Worm (Caenorhabditis elegans) whole organism, mixed stage, embryonic: ENCODE results near the gene faxc-1.

Experiments used
- blmp-1 ChIP-seq: fragments of 150-350 bp; optimal IDR thresholded peaks from 2 replicates; lab custom pipeline; 2014; ENCODE audit warnings: missing biosample characterization, missing genetic modification characterization
- ces-1 ChIP-seq: fragments of 150-350 bp; optimal IDR thresholded peaks from 2 replicates; lab custom pipeline; 2014; ENCODE audit warnings: missing biosample characterization, missing genetic modification reagents, missing genetic modification characterization
- drap-1 ChIP-seq: fragments of 200-800 bp; sonication (Bioruptor generic); optimal IDR thresholded peaks from 3 replicates; lab custom pipeline; 2018; ENCODE audit warnings: mild to moderate bottlenecking, missing genetic modification characterization, missing compliant biosample characterization
- elt-3 ChIP-seq: fragments of 150-350 bp; optimal IDR thresholded peaks from 2 replicates; lab custom pipeline; 2014; ENCODE audit warnings: missing biosample characterization, missing genetic modification characterization
- lin-32 ChIP-seq: fragments of 200-800 bp; sonication (Bioruptor generic); optimal IDR thresholded peaks from 2 replicates; lab custom pipeline; 2018; ENCODE audit warnings: mild to moderate bottlenecking, missing genetic modification characterization, missing compliant biosample characterization
- nhr-12 ChIP-seq: fragments of 150-350 bp; optimal IDR thresholded peaks from 2 replicates; lab custom pipeline; 2014; ENCODE audit warnings: missing biosample characterization, missing genetic modification characterization
- nhr-2 ChIP-seq: fragments of 150-350 bp; optimal IDR thresholded peaks from 2 replicates; lab custom pipeline; 2014; ENCODE audit warnings: missing biosample characterization, missing genetic modification characterization
- nhr-237 ChIP-seq: fragments of 150-350 bp; optimal IDR thresholded peaks from 2 replicates; lab custom pipeline; 2014; ENCODE audit warnings: missing biosample characterization, missing genetic modification characterization
- nhr-28 ChIP-seq: fragments of 150-350 bp; optimal IDR thresholded peaks from 2 replicates; lab custom pipeline; 2014; ENCODE audit warnings: missing biosample characterization, missing genetic modification characterization
- nhr-76 ChIP-seq: sonication (generic microtip); optimal IDR thresholded peaks from 2 replicates; lab custom pipeline; 2017; ENCODE audit warnings: missing biosample characterization, missing genetic modification characterization
- sptf-1 ChIP-seq: sonication (generic microtip); optimal IDR thresholded peaks from 2 replicates; lab custom pipeline; 2017; ENCODE audit warnings: mild to moderate bottlenecking, missing genetic modification characterization, moderate library complexity, missing compliant biosample characterization
- ztf-11 ChIP-seq: fragments of 150-350 bp; optimal IDR thresholded peaks from 2 replicates; lab custom pipeline; 2014; ENCODE audit warnings: missing biosample characterization, missing genetic modification characterization

- TF ChIP-seq blmp-1 (no peak), nhr-28 (tag; lab: Kevin White, UChicago) (no peak), nhr-76 (tag; lab: Kevin White, UChicago) (no peak), nhr-237 (no peak), elt-3 (tag; lab: Kevin White, UChicago) (no peak), sptf-1 (no peak), nhr-12 (tag; lab: Kevin White, UChicago) (no peak), nhr-2 (tag; lab: Kevin White, UChicago) (no peak), drap-1 (GFP tag; lab: Kevin White, UChicago) (no peak), ztf-11 (tag; lab: Kevin White, UChicago) (no peak), lin-32 (GFP tag; lab: Kevin White, UChicago) (no peak), ces-1 (GFP tag; lab: Kevin White, UChicago) (no peak)
Measured at ce11 chrII:12226192-12226591, 37.8 kb upstream of the faxc-1 start.
